Fruit fly (Drosophila melanogaster) whole organism, embryonic: Measurements from ENCODE around the gene Klp67A.

Source experiments
- BEAF-32 ChIP-seq: fragments of 200-800 bp; sonication (Bioruptor generic); optimal IDR thresholded peaks from 3 replicates; lab custom pipeline; 2017; ENCODE audit warnings: missing biosample characterization, missing genetic modification characterization, mild to moderate bottlenecking, moderate library complexity, missing genetic modification reagents
- CG10147 ChIP-seq: fragments of 200-800 bp; sonication (Bioruptor generic); optimal IDR thresholded peaks from 2 replicates; lab custom pipeline; 2019; ENCODE audit warnings: missing biosample characterization, mild to moderate bottlenecking, missing genetic modification characterization, moderate library complexity
- CG10274 ChIP-seq: fragments of 200-800 bp; sonication (Bioruptor generic); optimal IDR thresholded peaks from 3 replicates; lab custom pipeline; 2017; ENCODE audit warnings: missing biosample characterization, mild to moderate bottlenecking, missing genetic modification characterization
- CG12236 ChIP-seq: fragments of 200-800 bp; sonication (Bioruptor generic); optimal IDR thresholded peaks from 2 replicates; lab custom pipeline; 2016; ENCODE audit warnings: missing biosample characterization, missing genetic modification characterization
- CG12391 ChIP-seq: fragments of 200-800 bp; sonication (Bioruptor generic); optimal IDR thresholded peaks from 3 replicates; lab custom pipeline; 2018; ENCODE audit warnings: missing biosample characterization, mild to moderate bottlenecking, missing genetic modification characterization, moderate library complexity
- CG13424 ChIP-seq: fragments of 200-800 bp; sonication (Bioruptor generic); optimal IDR thresholded peaks from 2 replicates; lab custom pipeline; 2019; ENCODE audit warnings: missing biosample characterization, mild to moderate bottlenecking, missing genetic modification characterization, moderate library complexity
- CG13894 ChIP-seq: fragments of 200-800 bp; sonication (Bioruptor generic); optimal IDR thresholded peaks from 3 replicates; lab custom pipeline; 2018; ENCODE audit warnings: missing biosample characterization, mild to moderate bottlenecking, missing genetic modification characterization, moderate library complexity
- CG14014 ChIP-seq: fragments of 200-800 bp; sonication (Bioruptor generic); IDR thresholded peaks from 2 replicates; pipeline ENCODE4 v1.3.6; 2022; ENCODE audit warnings: missing biosample characterization, missing genetic modification characterization
- CG14441 ChIP-seq: fragments of 200-800 bp; sonication (Bioruptor generic); IDR thresholded peaks from 2 replicates; pipeline ENCODE4 v1.3.6; 2022; ENCODE audit warnings: missing biosample characterization, missing genetic modification characterization
- CG15601 ChIP-seq: fragments of 200-800 bp; sonication (Bioruptor generic); optimal IDR thresholded peaks from 3 replicates; lab custom pipeline; 2019; ENCODE audit warnings: missing biosample characterization, mild to moderate bottlenecking, missing genetic modification characterization, moderate library complexity
- CG16813 ChIP-seq: fragments of 200-800 bp; sonication (Bioruptor generic); IDR thresholded peaks from 3 replicates; pipeline ENCODE4 v1.3.6; 2022; ENCODE audit warnings: missing biosample characterization, missing genetic modification characterization; ENCODE audit not compliant: partially characterized antibody
- CG17359 ChIP-seq: fragments of 200-800 bp; sonication (Bioruptor generic); optimal IDR thresholded peaks from 3 replicates; lab custom pipeline; 2018; ENCODE audit warnings: missing biosample characterization, mild to moderate bottlenecking, missing genetic modification characterization, moderate library complexity
- CG2712 ChIP-seq: fragments of 200-800 bp; optimal IDR thresholded peaks from 3 replicates; lab custom pipeline; 2019; ENCODE audit warnings: missing biosample characterization, mild to moderate bottlenecking, missing genetic modification characterization, moderate library complexity
- CG34224 ChIP-seq: fragments of 200-800 bp; sonication (Bioruptor generic); IDR thresholded peaks from 3 replicates; pipeline ENCODE4 v1.3.6; 2022; ENCODE audit warnings: missing biosample characterization, missing genetic modification characterization; ENCODE audit not compliant: partially characterized antibody
- CG34376 ChIP-seq: fragments of 200-800 bp; sonication (Bioruptor generic); optimal IDR thresholded peaks from 2 replicates; lab custom pipeline; 2018; ENCODE audit warnings: missing biosample characterization, mild to moderate bottlenecking, missing genetic modification characterization
- CG4820 ChIP-seq: fragments of 200-800 bp; sonication (Bioruptor generic); optimal IDR thresholded peaks from 3 replicates; lab custom pipeline; 2016; ENCODE audit warnings: missing biosample characterization, missing genetic modification characterization
- CG6813 ChIP-seq: fragments of 200-800 bp; sonication (Bioruptor generic); optimal IDR thresholded peaks from 2 replicates; lab custom pipeline; 2017; ENCODE audit warnings: missing biosample characterization, missing genetic modification characterization, mild to moderate bottlenecking, moderate library complexity, missing genetic modification reagents
- CrebB ChIP-seq: fragments of 200-800 bp; sonication (Bioruptor generic); optimal IDR thresholded peaks from 3 replicates; lab custom pipeline; 2018; ENCODE audit warnings: missing biosample characterization, mild to moderate bottlenecking, missing genetic modification characterization
- D ChIP-seq, 2 experiments: fragments of 200-800 bp in 1 of 2; fragments of >200 bp in 1 of 2; sonication (Bioruptor generic) in 1 of 2; optimal IDR thresholded peaks; 2 replicates in 1 of 2; 3 replicates in 1 of 2; lab custom pipeline; 2017; ENCODE audit warnings: mild to moderate bottlenecking in 1 of 2, missing biosample characterization in 1 of 2, missing genetic modification characterization in 1 of 2, missing genetic modification reagents in 1 of 2
- Dad ChIP-seq: fragments of 200-800 bp; sonication (Bioruptor generic); optimal IDR thresholded peaks from 3 replicates; lab custom pipeline; 2016; ENCODE audit warnings: missing biosample characterization, missing genetic modification characterization
- Dek ChIP-seq: fragments of 200-800 bp; sonication (Bioruptor generic); optimal IDR thresholded peaks from 3 replicates; lab custom pipeline; 2019; ENCODE audit warnings: missing biosample characterization, mild to moderate bottlenecking, missing genetic modification characterization, moderate library complexity
- Dll ChIP-seq: fragments of 200-800 bp; sonication (Bioruptor generic); IDR thresholded peaks from 4 replicates; pipeline ENCODE4 v1.3.6; 2022; ENCODE audit warnings: missing biosample characterization, missing genetic modification characterization; ENCODE audit not compliant: partially characterized antibody
- Doc3 ChIP-seq: fragments of 200-800 bp; sonication (Bioruptor generic); IDR thresholded peaks from 3 replicates; pipeline ENCODE4 v1.3.6; 2022; ENCODE audit warnings: missing biosample characterization, missing genetic modification characterization; ENCODE audit not compliant: partially characterized antibody
- Dp ChIP-seq: fragments of 200-800 bp; sonication (Bioruptor generic); optimal IDR thresholded peaks from 2 replicates; lab custom pipeline; 2018; ENCODE audit warnings: missing biosample characterization, mild to moderate bottlenecking, missing genetic modification characterization, moderate library complexity
- Hmx ChIP-seq: fragments of 200-800 bp; sonication (Bioruptor generic); optimal IDR thresholded peaks from 2 replicates; lab custom pipeline; 2016; ENCODE audit warnings: missing biosample characterization, missing genetic modification characterization
- Hr3 ChIP-seq: fragments of 200-800 bp; sonication (Bioruptor generic); optimal IDR thresholded peaks from 3 replicates; lab custom pipeline; 2016; ENCODE audit warnings: missing biosample characterization, missing genetic modification characterization
- Hr51 ChIP-seq, 2 experiments: fragments of 200-800 bp; sonication (Bioruptor generic); optimal IDR thresholded peaks; 2 replicates in 1 of 2; 3 replicates in 1 of 2; lab custom pipeline; 2016 to 2018; ENCODE audit warnings: missing biosample characterization in 2 of 2, missing genetic modification characterization in 2 of 2, mild to moderate bottlenecking in 1 of 2, moderate library complexity in 1 of 2
- Nf-YC ChIP-seq: fragments of 200-800 bp; optimal IDR thresholded peaks from 3 replicates; lab custom pipeline; 2019; ENCODE audit warnings: missing biosample characterization, mild to moderate bottlenecking, missing genetic modification characterization, moderate library complexity
- Pdp1 ChIP-seq, 2 experiments: fragments of 200-800 bp; sonication (Bioruptor generic); optimal IDR thresholded peaks; 3 replicates each; lab custom pipeline; 2016; ENCODE audit warnings: missing biosample characterization in 2 of 2, missing genetic modification characterization in 2 of 2, mild to moderate bottlenecking in 1 of 2, moderate library complexity in 1 of 2
- Poxn ChIP-seq: fragments of 200-800 bp; sonication (Bioruptor generic); IDR thresholded peaks from 2 replicates; pipeline ENCODE4 v1.3.6; 2022; ENCODE audit warnings: missing biosample characterization, missing genetic modification characterization
- Ptx1 ChIP-seq: fragments of 200-800 bp; sonication (Bioruptor generic); IDR thresholded peaks from 2 replicates; pipeline ENCODE4 v1.3.6; 2022; ENCODE audit warnings: missing biosample characterization, missing genetic modification characterization
- bowl ChIP-seq: fragments of 200-800 bp; sonication (Bioruptor generic); IDR thresholded peaks from 2 replicates; pipeline ENCODE4 v1.3.6; 2022; ENCODE audit warnings: missing biosample characterization, missing genetic modification characterization
- bsh ChIP-seq, 2 experiments: fragments of 200-800 bp; sonication (Bioruptor generic); optimal IDR thresholded peaks; 2 replicates each; lab custom pipeline; 2017 to 2018; ENCODE audit warnings: mild to moderate bottlenecking in 2 of 2, missing biosample characterization in 2 of 2, missing genetic modification characterization in 2 of 2, moderate library complexity in 1 of 2
- btn ChIP-seq: fragments of 200-800 bp; sonication (Bioruptor generic); optimal IDR thresholded peaks from 2 replicates; lab custom pipeline; 2016; ENCODE audit warnings: missing biosample characterization, missing genetic modification characterization
- esg ChIP-seq: fragments of 200-800 bp; sonication (Bioruptor generic); conservative IDR thresholded peaks from 2 replicates; pipeline ENCODE4 v1.3.6; 2022; ENCODE audit warnings: missing biosample characterization, missing genetic modification characterization
- fd3F ChIP-seq: fragments of 200-800 bp; sonication (Bioruptor generic); optimal IDR thresholded peaks from 2 replicates; lab custom pipeline; 2018; ENCODE audit warnings: missing biosample characterization, mild to moderate bottlenecking, missing genetic modification characterization, moderate library complexity
- fu2 ChIP-seq: fragments of 200-800 bp; sonication (Bioruptor generic); optimal IDR thresholded peaks from 2 replicates; lab custom pipeline; 2016; ENCODE audit warnings: missing biosample characterization, missing genetic modification characterization
- gsb-n ChIP-seq: fragments of 200-800 bp; sonication (Bioruptor generic); optimal IDR thresholded peaks from 3 replicates; lab custom pipeline; 2018; ENCODE audit warnings: missing biosample characterization, mild to moderate bottlenecking, missing genetic modification characterization
- kah ChIP-seq: fragments of 200-800 bp; sonication (Bioruptor generic); optimal IDR thresholded peaks from 2 replicates; lab custom pipeline; 2018; ENCODE audit warnings: missing biosample characterization, mild to moderate bottlenecking, missing genetic modification characterization
- lola ChIP-seq, 3 experiments: fragments of >200 bp in 2 of 3; fragments of 200-800 bp in 1 of 3; sonication (Bioruptor generic) in 1 of 3; optimal IDR thresholded peaks; 2 replicates each; lab custom pipeline; 2017 to 2019; ENCODE audit warnings: missing biosample characterization in 3 of 3, missing genetic modification characterization in 3 of 3, mild to moderate bottlenecking in 1 of 3, moderate library complexity in 1 of 3
- mam ChIP-seq: fragments of 200-800 bp; sonication (Bioruptor generic); optimal IDR thresholded peaks from 3 replicates; lab custom pipeline; 2016; ENCODE audit warnings: missing biosample characterization, missing genetic modification characterization
- pros ChIP-seq: fragments of 200-800 bp; sonication (Bioruptor generic); optimal IDR thresholded peaks from 3 replicates; lab custom pipeline; 2019; ENCODE audit warnings: missing biosample characterization, mild to moderate bottlenecking, missing genetic modification characterization, moderate library complexity
- sens ChIP-seq: fragments of 200-800 bp; sonication (Bioruptor generic); peaks from one replicate; lab custom pipeline; 2016; ENCODE audit warnings: missing biosample characterization, missing genetic modification characterization
- shn ChIP-seq: fragments of 200-800 bp; sonication (Bioruptor generic); optimal IDR thresholded peaks from 3 replicates; lab custom pipeline; 2016; ENCODE audit warnings: missing biosample characterization, missing genetic modification characterization
- tgo ChIP-seq: fragments of 200-800 bp; sonication (Bioruptor generic); IDR thresholded peaks from 3 replicates; pipeline ENCODE4 v1.3.6; 2022; ENCODE audit warnings: missing biosample characterization, missing genetic modification characterization
- tin ChIP-seq: fragments of 200-800 bp; sonication (Bioruptor generic); optimal IDR thresholded peaks from 3 replicates; lab custom pipeline; 2016; ENCODE audit warnings: missing biosample characterization, missing genetic modification characterization
- toy ChIP-seq: fragments of 200-800 bp; sonication (Bioruptor generic); IDR thresholded peaks from 2 replicates; pipeline ENCODE4 v1.3.6; 2022; ENCODE audit warnings: missing biosample characterization, missing genetic modification characterization
- unpg ChIP-seq: fragments of 200-800 bp; sonication (Bioruptor generic); optimal IDR thresholded peaks from 3 replicates; lab custom pipeline; 2018; ENCODE audit warnings: missing biosample characterization, mild to moderate bottlenecking, missing genetic modification characterization, moderate library complexity

The Klp67A gene

DNA sequence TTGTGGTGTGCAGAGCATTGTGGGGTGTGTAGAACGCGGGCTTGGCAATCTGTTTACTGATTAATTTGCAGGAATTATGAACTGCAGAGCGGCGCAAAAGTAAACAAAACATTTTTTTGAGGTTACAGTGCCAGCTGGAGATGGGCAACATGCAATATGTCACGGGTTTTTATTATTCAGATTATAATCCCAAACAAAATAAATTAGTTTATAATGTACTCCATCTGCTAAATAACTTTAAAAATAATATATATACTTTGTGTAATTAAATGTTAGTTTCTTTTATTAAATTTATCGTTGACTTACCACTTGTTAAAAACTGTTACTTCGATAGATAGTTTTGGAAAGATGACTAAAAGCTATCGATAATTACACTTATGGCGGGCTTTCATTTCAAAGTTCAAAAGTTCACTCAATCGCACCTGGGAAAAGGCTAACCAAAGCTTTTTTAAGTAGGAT is 4.1 kb upstream of the Klp67A start, which contains the start of gene Fdx1 (continued):
- TF ChIP-seq CG12391 (peak; percentile 65), CG6813 (GFP tag; lab: Kevin White, UChicago) (no peak), Doc3 (GFP tag; lab: Robert Waterston, UW) (peak; percentile 64), Hmx (GFP tag; lab: Kevin White, UChicago) (no peak), CG34224 (GFP tag; lab: Robert Waterston, UW) (peak; percentile 47; the same call in 2 of the 3 replicates), BEAF-32 (peak; percentile 65), pros (GFP tag; lab: Kevin White, UChicago) (no peak), Dad (no peak), sens (GFP tag; lab: Kevin White, UChicago) (peak; percentile 75), CG16813 (GFP tag; lab: Robert Waterston, UW) (peak; percentile 53; the same call in 2 of the 3 replicates), shn (GFP tag; lab: Kevin White, UChicago) (no peak), CG4820 (peak; percentile 34), CG14014 (GFP tag; lab: Robert Waterston, UW) (0 out of 2 replicates have a peak, but pooled peaks have one; percentile 39), Hr51 (GFP tag; optimal IDR thresholded peaks at IDR 0.05; lab: Kevin White, UChicago) (peak in 1 of 2 experiments; percentile 51), Hr3 (GFP tag; lab: Kevin White, UChicago) (peak; percentile 35), Ptx1 (GFP tag; lab: Robert Waterston, UW) (peak; percentile 60), toy (GFP tag; lab: Robert Waterston, UW) (no peak), kah (GFP tag; lab: Kevin White, UChicago) (no peak), mam (GFP tag; lab: Kevin White, UChicago) (peak; percentile 25), CG13424 (peak; percentile 70), D (optimal IDR thresholded peaks at IDR 0.05; lab: Kevin White, UChicago) (no peak), D (GFP tag; optimal IDR thresholded peaks at IDR 0.05; lab: Kevin White, UChicago) (no peak), CG14441 (GFP tag; lab: Robert Waterston, UW) (0 out of 2 replicates have a peak, but pooled peaks have one; percentile 29), bowl (GFP tag; lab: Robert Waterston, UW) (no peak), unpg (GFP tag; lab: Kevin White, UChicago) (peak; percentile 44), CG17359 (tag; lab: Kevin White, UChicago) (no peak), Pdp1 (GFP tag; optimal IDR thresholded peaks at IDR 0.05; lab: Kevin White, UChicago) (peak in 1 of 2 experiments; percentile 59), fd3F (GFP tag; lab: Kevin White, UChicago) (peak; percentile 16), Dp (GFP tag; lab: Kevin White, UChicago) (peak; percentile 85), CG10274 (GFP tag; lab: Kevin White, UChicago) (no peak), Dll (GFP tag; lab: Robert Waterston, UW) (peak; percentile 80), Poxn (GFP tag; lab: Robert Waterston, UW) (no peak), CG12236 (GFP tag; lab: Kevin White, UChicago) (no peak), tgo (GFP tag; lab: Robert Waterston, UW) (peak; percentile 28; the same call in 2 of the 3 replicates), Nf-YC (peak; percentile 52), fu2 (no peak), CG15601 (peak; percentile 54), bsh (GFP tag; optimal IDR thresholded peaks at IDR 0.05; lab: Kevin White, UChicago) (peak in 1 of 2 experiments; percentile 50), CrebB (tag; lab: Kevin White, UChicago) (peak; percentile 6), esg (GFP tag; lab: Robert Waterston, UW) (peak; percentile 21; the same call in 1 of the 2 replicates), CG2712 (peak; percentile 45), gsb-n (tag; lab: Kevin White, UChicago) (peak; percentile 19), CG10147 (peak; percentile 46), CG34376 (GFP tag; lab: Kevin White, UChicago) (peak; percentile 10), tin (GFP tag; lab: Kevin White, UChicago) (peak; percentile 41), CG13894 (peak; percentile 33), Dek (tag; lab: Kevin White, UChicago) (peak; percentile 15), lola (GFP tag; optimal IDR thresholded peaks at IDR 0.05; lab: Kevin White, UChicago) (peak in 1 of 3 experiments; percentile 14), btn (GFP tag; lab: Kevin White, UChicago) (no peak)
